Worm (Caenorhabditis elegans): ENCODE measurements around the gene F41H10.3.

DNA sequence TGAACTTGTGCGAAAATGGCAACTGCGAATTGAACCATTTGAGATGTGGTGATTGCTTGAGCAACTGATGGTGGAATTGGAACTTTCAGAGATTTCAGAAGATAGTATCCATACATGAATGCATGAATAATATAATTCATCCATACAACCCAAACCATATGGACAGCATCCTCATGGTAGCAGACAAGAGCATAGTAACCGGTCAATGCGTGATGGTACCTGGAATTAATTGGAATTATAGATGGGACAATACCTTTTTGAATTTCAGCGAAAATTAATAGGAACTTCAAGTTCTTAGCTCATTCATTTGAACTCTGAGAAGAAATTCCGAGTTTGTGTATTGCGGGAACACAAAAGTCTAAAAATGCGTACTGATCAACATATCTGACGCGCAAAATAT is 5.3 kb downstream of the F41H10.3 start:
- TF ChIP-seq unc-98 (GFP tag; IDR thresholded peaks at IDR 0.05) = no peak
- TF ChIP-seq ama-1 (optimal IDR thresholded peaks at IDR 0.05) = no peak
- no peak for TF ChIP-seq unc-62 (GFP tag; optimal IDR thresholded peaks at IDR 0.05)
